Fruit fly (Drosophila melanogaster) whole organism, embryonic: Measurements from ENCODE around the gene h-cup.

Experiments used
- CG10267 ChIP-seq: fragments of 200-800 bp; sonication (Bioruptor generic); optimal IDR thresholded peaks from 2 replicates; lab custom pipeline; 2018; ENCODE audit warnings: missing biosample characterization, mild to moderate bottlenecking, missing genetic modification characterization, moderate library complexity
- CG10366 ChIP-seq: fragments of 200-800 bp; sonication (Bioruptor generic); IDR thresholded peaks from 2 replicates; pipeline ENCODE4 v1.3.6; 2022; ENCODE audit warnings: missing biosample characterization, missing genetic modification characterization
- CG14710 ChIP-seq: fragments of 200-800 bp; sonication (Bioruptor generic); optimal IDR thresholded peaks from 3 replicates; lab custom pipeline; 2019; ENCODE audit warnings: missing biosample characterization, mild to moderate bottlenecking, missing genetic modification characterization, moderate library complexity
- CG15514 ChIP-seq: fragments of 200-800 bp; sonication (Bioruptor generic); optimal IDR thresholded peaks from 3 replicates; lab custom pipeline; 2017; ENCODE audit warnings: missing biosample characterization, missing genetic modification characterization, mild to moderate bottlenecking, moderate library complexity, missing genetic modification reagents
- CG1603 ChIP-seq: fragments of 200-800 bp; sonication (Bioruptor generic); optimal IDR thresholded peaks from 2 replicates; lab custom pipeline; 2019; ENCODE audit warnings: missing biosample characterization, mild to moderate bottlenecking, missing genetic modification characterization, moderate library complexity
- CG16863 ChIP-seq: fragments of 200-800 bp; sonication (Bioruptor generic); optimal IDR thresholded peaks from 3 replicates; lab custom pipeline; 2016; ENCODE audit warnings: missing biosample characterization, missing genetic modification characterization
- CG17612 ChIP-seq: fragments of 200-800 bp; sonication (Bioruptor generic); IDR thresholded peaks from 2 replicates; pipeline ENCODE4 v1.3.6; 2022; ENCODE audit warnings: missing biosample characterization, missing genetic modification characterization
- CG1792 ChIP-seq: fragments of 200-800 bp; sonication (Bioruptor generic); optimal IDR thresholded peaks from 2 replicates; lab custom pipeline; 2016; ENCODE audit warnings: missing biosample characterization, missing genetic modification characterization
- CG18599 ChIP-seq: fragments of 200-800 bp; sonication (Bioruptor generic); optimal IDR thresholded peaks from 3 replicates; lab custom pipeline; 2017; ENCODE audit warnings: missing biosample characterization, missing genetic modification characterization, mild to moderate bottlenecking, moderate library complexity, missing genetic modification reagents
- CG18764 ChIP-seq: fragments of 200-800 bp; sonication (Bioruptor generic); optimal IDR thresholded peaks from 3 replicates; lab custom pipeline; 2016; ENCODE audit warnings: missing biosample characterization, missing genetic modification characterization
- CG2116 ChIP-seq: fragments of 200-800 bp; sonication (Bioruptor generic); optimal IDR thresholded peaks from 3 replicates; lab custom pipeline; 2018; ENCODE audit warnings: missing biosample characterization, mild to moderate bottlenecking, missing genetic modification characterization
- CG2120 ChIP-seq: fragments of 200-800 bp; sonication (Bioruptor generic); optimal IDR thresholded peaks from 3 replicates; lab custom pipeline; 2016; ENCODE audit warnings: missing biosample characterization, missing genetic modification characterization
- CG31441 ChIP-seq: fragments of 200-800 bp; sonication (Bioruptor generic); IDR thresholded peaks from 2 replicates; pipeline ENCODE4 v1.3.6; 2022; ENCODE audit warnings: missing biosample characterization, missing genetic modification characterization
- CG32767 ChIP-seq: fragments of 200-800 bp; sonication (Bioruptor generic); IDR thresholded peaks from 2 replicates; pipeline ENCODE4 v1.3.6; 2022; ENCODE audit warnings: missing biosample characterization, missing genetic modification characterization
- CG34376 ChIP-seq: fragments of 200-800 bp; sonication (Bioruptor generic); optimal IDR thresholded peaks from 2 replicates; lab custom pipeline; 2018; ENCODE audit warnings: missing biosample characterization, mild to moderate bottlenecking, missing genetic modification characterization
- CG4820 ChIP-seq: fragments of 200-800 bp; sonication (Bioruptor generic); optimal IDR thresholded peaks from 3 replicates; lab custom pipeline; 2016; ENCODE audit warnings: missing biosample characterization, missing genetic modification characterization
- CG4854 ChIP-seq: fragments of 200-800 bp; sonication (Bioruptor generic); optimal IDR thresholded peaks from 2 replicates; lab custom pipeline; 2016; ENCODE audit warnings: missing biosample characterization, missing genetic modification characterization, inconsistent platforms
- CG9932 ChIP-seq: fragments of 200-800 bp; sonication (Bioruptor generic); IDR thresholded peaks from 2 replicates; pipeline ENCODE4 v1.3.6; 2022; ENCODE audit warnings: missing biosample characterization, missing genetic modification characterization
- D19B ChIP-seq: fragments of 200-800 bp; sonication (Bioruptor generic); optimal IDR thresholded peaks from 2 replicates; lab custom pipeline; 2017; ENCODE audit warnings: missing biosample characterization, mild to moderate bottlenecking, missing genetic modification characterization
- Dad ChIP-seq: fragments of 200-800 bp; sonication (Bioruptor generic); optimal IDR thresholded peaks from 3 replicates; lab custom pipeline; 2016; ENCODE audit warnings: missing biosample characterization, missing genetic modification characterization
- Dp ChIP-seq: fragments of 200-800 bp; sonication (Bioruptor generic); optimal IDR thresholded peaks from 2 replicates; lab custom pipeline; 2018; ENCODE audit warnings: missing biosample characterization, mild to moderate bottlenecking, missing genetic modification characterization, moderate library complexity
- E2f2 ChIP-seq: fragments of 200-800 bp; sonication (Bioruptor generic); IDR thresholded peaks from 2 replicates; pipeline ENCODE4 v1.3.6; 2022; ENCODE audit warnings: missing biosample characterization, missing genetic modification characterization
- HLH4C ChIP-seq: fragments of 200-800 bp; sonication (Bioruptor generic); IDR thresholded peaks from 3 replicates; pipeline ENCODE4 v1.3.6; 2022; ENCODE audit warnings: missing biosample characterization, missing genetic modification characterization; ENCODE audit not compliant: partially characterized antibody
- Hmx ChIP-seq: fragments of 200-800 bp; sonication (Bioruptor generic); optimal IDR thresholded peaks from 2 replicates; lab custom pipeline; 2016; ENCODE audit warnings: missing biosample characterization, missing genetic modification characterization
- MBD-R2 ChIP-seq: fragments of 200-800 bp; sonication (Bioruptor generic); IDR thresholded peaks from 2 replicates; pipeline ENCODE4 v1.3.6; 2022; ENCODE audit warnings: missing biosample characterization, missing genetic modification characterization
- MESR4 ChIP-seq: fragments of 200-800 bp; sonication (Bioruptor generic); optimal IDR thresholded peaks from 2 replicates; lab custom pipeline; 2018; ENCODE audit warnings: missing biosample characterization, mild to moderate bottlenecking, missing genetic modification characterization, moderate library complexity
- Med ChIP-seq: fragments of 200-800 bp; sonication (Bioruptor generic); peaks from one replicate; lab custom pipeline; 2016; ENCODE audit warnings: missing biosample characterization, missing genetic modification characterization, mild to moderate bottlenecking, inconsistent platforms, moderate library complexity
- NC2β ChIP-seq: fragments of 200-800 bp; sonication (Bioruptor generic); optimal IDR thresholded peaks from 2 replicates; lab custom pipeline; 2016; ENCODE audit warnings: missing biosample characterization, missing genetic modification characterization
- Ravus ChIP-seq: fragments of 200-800 bp; sonication (Bioruptor generic); IDR thresholded peaks from 2 replicates; pipeline ENCODE4 v1.3.6; 2022; ENCODE audit warnings: missing biosample characterization, missing genetic modification characterization
- Sry-δ ChIP-seq: fragments of 200-800 bp; sonication (Bioruptor generic); optimal IDR thresholded peaks from 2 replicates; lab custom pipeline; 2016; ENCODE audit warnings: missing biosample characterization, missing genetic modification characterization
- amos ChIP-seq: fragments of 200-800 bp; sonication (Bioruptor generic); IDR thresholded peaks from 2 replicates; pipeline ENCODE4 v1.3.6; 2022; ENCODE audit warnings: missing biosample characterization, missing genetic modification characterization; ENCODE audit not compliant: partially characterized antibody
- dpn ChIP-seq, 2 experiments: fragments of 200-800 bp; sonication (Bioruptor generic); optimal IDR thresholded peaks; 3 replicates each; lab custom pipeline; 2016; ENCODE audit warnings: missing biosample characterization in 2 of 2, missing genetic modification characterization in 2 of 2
- ewg ChIP-seq: fragments of 200-800 bp; sonication (Bioruptor generic); optimal IDR thresholded peaks from 3 replicates; lab custom pipeline; 2017; ENCODE audit warnings: mild to moderate bottlenecking, missing biosample characterization, missing genetic modification reagents, missing genetic modification characterization
- fd3F ChIP-seq: fragments of 200-800 bp; sonication (Bioruptor generic); optimal IDR thresholded peaks from 2 replicates; lab custom pipeline; 2018; ENCODE audit warnings: missing biosample characterization, mild to moderate bottlenecking, missing genetic modification characterization, moderate library complexity
- gsb ChIP-seq: fragments of 200-800 bp; sonication (Bioruptor generic); IDR thresholded peaks from 2 replicates; pipeline ENCODE4 v1.3.6; 2022; ENCODE audit warnings: missing biosample characterization, missing genetic modification characterization
- insv ChIP-seq, 2 experiments: fragments of 200-800 bp; sonication (Bioruptor generic); optimal IDR thresholded peaks; 3 replicates each; lab custom pipeline; 2016 to 2018; ENCODE audit warnings: missing biosample characterization in 2 of 2, missing genetic modification characterization in 2 of 2
- jing ChIP-seq: fragments of 200-800 bp; sonication (Bioruptor generic); optimal IDR thresholded peaks from 2 replicates; lab custom pipeline; 2018; ENCODE audit warnings: missing biosample characterization, mild to moderate bottlenecking, missing genetic modification characterization
- jumu ChIP-seq: fragments of 200-800 bp; sonication (Bioruptor generic); optimal IDR thresholded peaks from 3 replicates; lab custom pipeline; 2016; ENCODE audit warnings: missing biosample characterization, missing genetic modification characterization
- ken ChIP-seq: fragments of 200-800 bp; sonication (Bioruptor generic); IDR thresholded peaks from 3 replicates; pipeline ENCODE4 v1.3.6; 2022; ENCODE audit warnings: missing biosample characterization, missing genetic modification characterization
- oc ChIP-seq: fragments of 200-800 bp; sonication (Bioruptor generic); optimal IDR thresholded peaks from 2 replicates; lab custom pipeline; 2018; ENCODE audit warnings: missing biosample characterization, mild to moderate bottlenecking, missing genetic modification characterization, moderate library complexity
- onecut ChIP-seq: fragments of 200-800 bp; sonication (Bioruptor generic); IDR thresholded peaks from 2 replicates; pipeline ENCODE4 v1.3.6; 2022; ENCODE audit warnings: missing biosample characterization, missing genetic modification characterization
- repo ChIP-seq: fragments of 200-800 bp; sonication (Bioruptor generic); optimal IDR thresholded peaks from 2 replicates; lab custom pipeline; 2016; ENCODE audit warnings: missing biosample characterization, missing genetic modification characterization
- sob ChIP-seq: fragments of 200-800 bp; sonication (Bioruptor generic); IDR thresholded peaks from 2 replicates; pipeline ENCODE4 v1.3.6; 2022; ENCODE audit warnings: missing biosample characterization, missing genetic modification characterization
- stwl ChIP-seq: fragments of 200-800 bp; sonication (Bioruptor generic); optimal IDR thresholded peaks from 3 replicates; lab custom pipeline; 2018; ENCODE audit warnings: missing biosample characterization, mild to moderate bottlenecking, missing genetic modification characterization, moderate library complexity
- tna ChIP-seq: fragments of 200-800 bp; sonication (Bioruptor generic); IDR thresholded peaks from 2 replicates; pipeline ENCODE4 v1.3.6; 2022; ENCODE audit warnings: missing biosample characterization, missing genetic modification characterization; ENCODE audit not compliant: partially characterized antibody
- toy ChIP-seq: fragments of 200-800 bp; sonication (Bioruptor generic); IDR thresholded peaks from 2 replicates; pipeline ENCODE4 v1.3.6; 2022; ENCODE audit warnings: missing biosample characterization, missing genetic modification characterization
- unc-4 ChIP-seq: fragments of 200-800 bp; sonication (Bioruptor generic); IDR thresholded peaks from 2 replicates; pipeline ENCODE4 v1.3.6; 2022; ENCODE audit warnings: missing biosample characterization, missing genetic modification characterization; ENCODE audit not compliant: partially characterized antibody
- z ChIP-seq: fragments of 200-800 bp; sonication (Bioruptor generic); IDR thresholded peaks from 3 replicates; pipeline ENCODE4 v1.3.6; 2022; ENCODE audit warnings: missing biosample characterization, missing genetic modification characterization
- zen2 ChIP-seq: fragments of 200-800 bp; sonication (Bioruptor generic); IDR thresholded peaks from 3 replicates; pipeline ENCODE4 v1.3.6; 2022; ENCODE audit warnings: missing biosample characterization, missing genetic modification characterization; ENCODE audit not compliant: partially characterized antibody

Gene h-cup

dm6 chr3R:15369742-15370141, 13.0 kb downstream of the h-cup start, which contains the start of gene CG14868:
TSS of gene CG14868 (minus strand) at chr3R:15369945.
- TF ChIP-seq ewg (GFP tag; lab: Kevin White, UChicago) (peak; percentile 91), MESR4 (GFP tag; lab: Kevin White, UChicago) (peak; percentile 44), NC2β (GFP tag; lab: Kevin White, UChicago) (no peak), fd3F (no peak), unc-4 (GFP tag; lab: Robert Waterston, UW) (0 out of 2 replicates have a peak, but pooled peaks have one; percentile 30), zen2 (GFP tag; lab: Robert Waterston, UW) (no peak), onecut (GFP tag; lab: Robert Waterston, UW) (peak; percentile 48), Sry-δ (GFP tag; lab: Kevin White, UChicago) (no peak), Hmx (GFP tag; lab: Kevin White, UChicago) (no peak), CG4854 (GFP tag; lab: Kevin White, UChicago) (no peak), Dad (GFP tag; lab: Kevin White, UChicago) (no peak), MBD-R2 (GFP tag; lab: Robert Waterston, UW) (0 out of 2 replicates have a peak, but pooled peaks have one; percentile 11), CG1792 (GFP tag; lab: Kevin White, UChicago) (no peak), CG18764 (GFP tag; lab: Kevin White, UChicago) (no peak)
- TF ChIP-seq, all 482 proteins: peak for 5

- TF ChIP-seq CG9932, result no peak
- 0 out of 2 replicates have a peak, but pooled peaks have one; percentile 24 for TF ChIP-seq unc-4 (GFP tag; lab: Robert Waterston, UW)
- TF ChIP-seq Dp (GFP tag; lab: Kevin White, UChicago), result peak; percentile 85
- TF ChIP-seq z, result no peak
- no peak for TF ChIP-seq CG16863 (GFP tag; lab: Kevin White, UChicago)
- TF ChIP-seq stwl (tag; lab: Kevin White, UChicago), result peak; percentile 45
- TF ChIP-seq CG4820, result no peak
- no peak for TF ChIP-seq toy (GFP tag; lab: Robert Waterston, UW)
- TF ChIP-seq CG17612, result no peak
- 0 out of 3 replicates have a peak, but pooled peaks have one; percentile 25 for TF ChIP-seq ken (GFP tag; lab: Robert Waterston, UW)
- peak; percentile 42; the same call in 1 of the 3 replicates for TF ChIP-seq HLH4C (GFP tag; lab: Robert Waterston, UW)
- no peak for TF ChIP-seq CG10366
- peak in 1 of 2 experiments; percentile 8 for TF ChIP-seq dpn (GFP tag; optimal IDR thresholded peaks at IDR 0.05; lab: Kevin White, UChicago)
- no peak; the same call in 1 of the 2 replicates for TF ChIP-seq tna (GFP tag; lab: Robert Waterston, UW)
- no peak for TF ChIP-seq gsb (GFP tag; lab: Robert Waterston, UW)
- peak; percentile 22; the same call in 1 of the 2 replicates for TF ChIP-seq sob (GFP tag; lab: Robert Waterston, UW)
- no peak for TF ChIP-seq jumu (GFP tag; lab: Kevin White, UChicago)
- TF ChIP-seq CG2116 (GFP tag; lab: Kevin White, UChicago), result peak; percentile 41
- no peak for TF ChIP-seq amos (GFP tag; lab: Robert Waterston, UW)
- TF ChIP-seq CG15514 (GFP tag; lab: Kevin White, UChicago), result peak; percentile 50
- TF ChIP-seq oc (tag; lab: Kevin White, UChicago), result no peak
- TF ChIP-seq repo (GFP tag; lab: Kevin White, UChicago), result no peak
- no peak for TF ChIP-seq Ravus (GFP tag; lab: Robert Waterston, UW)
- peak; percentile 93 for TF ChIP-seq CG10267 (tag; lab: Kevin White, UChicago)
- no peak for TF ChIP-seq CG18599
- TF ChIP-seq CG14710, result peak; percentile 42
- TF ChIP-seq CG31441 (GFP tag; lab: Robert Waterston, UW), result no peak
- no peak for TF ChIP-seq CG34376 (GFP tag; lab: Kevin White, UChicago)
- peak; percentile 15 for TF ChIP-seq CG2120 (GFP tag; lab: Kevin White, UChicago)
- TF ChIP-seq insv (GFP tag; optimal IDR thresholded peaks at IDR 0.05; lab: Kevin White, UChicago), result peak; percentile 61 to 96
- TF ChIP-seq jing (GFP tag; lab: Kevin White, UChicago), result no peak
- no peak for TF ChIP-seq D19B (GFP tag; lab: Kevin White, UChicago)
- peak; percentile 59 for TF ChIP-seq CG1603
- TF ChIP-seq Med (GFP tag; lab: Kevin White, UChicago), result peak; percentile 66
- peak; percentile 89 for TF ChIP-seq E2f2
- TF ChIP-seq CG32767 (GFP tag; lab: Robert Waterston, UW), result peak; percentile 75
Measured at dm6 chr3R:15367477-15367876, 15.3 kb downstream of the h-cup start, which contains the start of gene CG34404. TSS of gene CG34404 (minus strand) at chr3R:15367665.
